Worm (Caenorhabditis elegans): Measurements from ENCODE around the gene K02E10.6.

DNA sequence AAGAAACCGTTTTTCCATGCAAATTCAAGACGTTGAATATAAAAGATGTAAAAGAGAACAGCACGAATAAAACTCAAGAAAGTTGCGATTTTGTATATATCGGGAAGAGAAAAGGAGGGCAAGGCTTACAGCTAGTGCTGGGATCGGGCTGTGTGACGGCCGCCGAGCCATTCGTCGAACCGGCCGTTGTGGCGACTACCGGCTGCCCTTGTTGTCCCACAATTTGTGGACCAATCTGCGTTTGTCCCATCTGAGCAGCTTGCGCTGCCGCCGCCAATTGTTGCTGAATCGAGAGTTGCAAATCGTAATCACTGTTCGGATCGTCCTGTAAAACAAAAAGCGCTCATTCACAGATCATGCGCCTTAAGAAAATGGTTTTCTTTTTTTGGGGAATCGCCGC lies 35.4 kb downstream of the K02E10.6 start:
- TF ChIP-seq him-1 (tag; optimal IDR thresholded peaks at IDR 0.05) (no peak), W03F9.2 (tag; optimal IDR thresholded peaks at IDR 0.05) (no peak), dao-5 (tag; optimal IDR thresholded peaks at IDR 0.05) (no peak)
